Worm (Caenorhabditis elegans) whole organism, L1 larva: ENCODE measurements around the gene W02B3.4.

Source experiments
- C34B4.2 ChIP-seq: sonication (generic microtip); optimal IDR thresholded peaks from 2 replicates; lab custom pipeline; 2017; ENCODE audit warnings: mild to moderate bottlenecking, missing genetic modification characterization, missing compliant biosample characterization
- Y116A8C.19 ChIP-seq: sonication (generic microtip); optimal IDR thresholded peaks from 2 replicates; lab custom pipeline; 2016; ENCODE audit warnings: missing compliant biosample characterization, missing genetic modification characterization, borderline replicate concordance
- aly-2 ChIP-seq: fragments of 150-350 bp; optimal IDR thresholded peaks from 2 replicates; lab custom pipeline; 2014; ENCODE audit warnings: missing biosample characterization, missing genetic modification characterization
- blmp-1 ChIP-seq: fragments of 150-350 bp; optimal IDR thresholded peaks from 2 replicates; lab custom pipeline; 2014; ENCODE audit warnings: missing biosample characterization, missing genetic modification characterization
- ceh-90 ChIP-seq: sonication (generic microtip); optimal IDR thresholded peaks from 2 replicates; lab custom pipeline; 2016; ENCODE audit warnings: missing genetic modification characterization, missing compliant biosample characterization
- ces-1 ChIP-seq: fragments of 150-350 bp; optimal IDR thresholded peaks from 2 replicates; lab custom pipeline; 2014; ENCODE audit warnings: missing biosample characterization, missing genetic modification reagents, missing genetic modification characterization
- efl-1 ChIP-seq, 4 experiments: fragments of 150-350 bp; optimal IDR thresholded peaks in 3 of 4; peaks in 1 of 4; 1 replicate in 1 of 4; 2 replicates in 3 of 4; lab custom pipeline; 2014; ENCODE audit warnings: missing biosample characterization in 2 of 4, missing genetic modification characterization in 2 of 4, missing genetic modification reagents in 2 of 4
- elt-2 ChIP-seq: sonication (generic microtip); optimal IDR thresholded peaks from 2 replicates; lab custom pipeline; 2016; ENCODE audit warnings: missing genetic modification characterization, mild to moderate bottlenecking, inconsistent platforms, missing compliant biosample characterization, missing genetic modification reagents
- elt-3 ChIP-seq, 6 experiments: fragments of 150-350 bp in 1 of 6; sonication (generic microtip); optimal IDR thresholded peaks; 2 replicates each; lab custom pipeline; 2017 to 2018; ENCODE audit warnings: missing biosample characterization in 6 of 6, missing genetic modification characterization in 6 of 6, inconsistent platforms in 1 of 6
- hlh-4 ChIP-seq: sonication (generic microtip); optimal IDR thresholded peaks from 2 replicates; lab custom pipeline; 2016; ENCODE audit warnings: mild to moderate bottlenecking, missing genetic modification characterization, missing compliant biosample characterization
- lin-13 ChIP-seq: fragments of 150-350 bp; optimal IDR thresholded peaks from 2 replicates; lab custom pipeline; 2014; ENCODE audit warnings: missing biosample characterization, missing genetic modification reagents, missing genetic modification characterization
- lin-14 ChIP-seq: fragments of 200-800 bp; sonication (Bioruptor generic); optimal IDR thresholded peaks from 2 replicates; lab custom pipeline; 2018; ENCODE audit warnings: mild to moderate bottlenecking, missing genetic modification characterization, moderate library complexity, missing compliant biosample characterization
- lin-35 ChIP-seq, 2 experiments: fragments of 150-350 bp; optimal IDR thresholded peaks; 2 replicates each; lab custom pipeline; 2014; ENCODE audit warnings: missing biosample characterization in 2 of 2, missing genetic modification characterization in 2 of 2, missing genetic modification reagents in 2 of 2
- lir-3 ChIP-seq: sonication (generic microtip); optimal IDR thresholded peaks from 2 replicates; lab custom pipeline; 2016; ENCODE audit warnings: mild to moderate bottlenecking, missing genetic modification characterization, moderate library complexity, missing compliant biosample characterization; ENCODE audit not compliant: poor library complexity
- mdl-1 ChIP-seq, 2 experiments: fragments of 150-350 bp; optimal IDR thresholded peaks; 2 replicates each; lab custom pipeline; 2014 to 2017; ENCODE audit warnings: missing biosample characterization in 2 of 2, missing genetic modification characterization in 2 of 2, inconsistent platforms in 1 of 2
- mep-1 ChIP-seq: fragments of 150-350 bp; optimal IDR thresholded peaks from 2 replicates; lab custom pipeline; 2014; ENCODE audit warnings: missing biosample characterization, missing genetic modification characterization
- nhr-20 ChIP-seq: sonication (generic microtip); optimal IDR thresholded peaks from 2 replicates; lab custom pipeline; 2016; ENCODE audit warnings: mild to moderate bottlenecking, missing genetic modification characterization, missing compliant biosample characterization
- nhr-237 ChIP-seq: fragments of 150-350 bp; optimal IDR thresholded peaks from 2 replicates; lab custom pipeline; 2014; ENCODE audit warnings: missing biosample characterization, missing genetic modification characterization
- nhr-71 ChIP-seq: sonication (generic microtip); optimal IDR thresholded peaks from 2 replicates; lab custom pipeline; 2016; ENCODE audit warnings: mild to moderate bottlenecking, missing genetic modification characterization, moderate library complexity, missing compliant biosample characterization
- nhr-77 ChIP-seq: fragments of 150-350 bp; optimal IDR thresholded peaks from 2 replicates; lab custom pipeline; 2014; ENCODE audit warnings: missing biosample characterization, missing genetic modification characterization
- nhr-84 ChIP-seq: sonication (generic microtip); optimal IDR thresholded peaks from 2 replicates; lab custom pipeline; 2017; ENCODE audit warnings: missing biosample characterization, missing genetic modification characterization
- nhr-85 ChIP-seq: sonication (generic microtip); peaks from one replicate; lab custom pipeline; 2016; ENCODE audit warnings: missing genetic modification characterization, inconsistent platforms, missing compliant biosample characterization
- nhr-90 ChIP-seq: sonication (generic microtip); optimal IDR thresholded peaks from 2 replicates; lab custom pipeline; 2016; ENCODE audit warnings: mild to moderate bottlenecking, missing genetic modification characterization, missing compliant biosample characterization; ENCODE audit not compliant: poor library complexity
- pag-3 ChIP-seq: sonication (generic microtip); optimal IDR thresholded peaks from 2 replicates; lab custom pipeline; 2017; ENCODE audit warnings: missing genetic modification characterization, mild to moderate bottlenecking, missing compliant biosample characterization, antibody characterized with exemption, borderline replicate concordance; ENCODE audit not compliant: insufficient read depth
- skn-1 ChIP-seq: fragments of 150-350 bp; optimal IDR thresholded peaks from 2 replicates; lab custom pipeline; 2014; ENCODE audit warnings: missing biosample characterization, missing genetic modification characterization
- snu-23 ChIP-seq: sonication (generic microtip); optimal IDR thresholded peaks from 2 replicates; lab custom pipeline; 2016; ENCODE audit warnings: missing genetic modification characterization, missing compliant biosample characterization
- sptf-1 ChIP-seq: fragments of 150-350 bp; optimal IDR thresholded peaks from 2 replicates; lab custom pipeline; 2014; ENCODE audit warnings: missing biosample characterization, missing genetic modification characterization
- tbx-2 ChIP-seq: sonication (generic microtip); optimal IDR thresholded peaks from 2 replicates; lab custom pipeline; 2016; ENCODE audit warnings: missing genetic modification characterization, missing compliant biosample characterization
- unc-130 ChIP-seq: fragments of 150-350 bp; optimal IDR thresholded peaks from 2 replicates; lab custom pipeline; 2017; ENCODE audit warnings: missing biosample characterization, missing genetic modification characterization, inconsistent platforms
- unc-62 ChIP-seq: fragments of 150-350 bp; optimal IDR thresholded peaks from 2 replicates; lab custom pipeline; 2014; ENCODE audit warnings: missing biosample characterization, missing genetic modification reagents, missing genetic modification characterization
- vab-15 ChIP-seq: sonication (generic microtip); optimal IDR thresholded peaks from 2 replicates; lab custom pipeline; 2017; ENCODE audit warnings: missing genotype, mild to moderate bottlenecking, missing genetic modification characterization, missing compliant biosample characterization
- ztf-11 ChIP-seq, 2 experiments: sonication (generic microtip); optimal IDR thresholded peaks; 2 replicates each; lab custom pipeline; 2016 to 2017; ENCODE audit warnings: missing genetic modification characterization in 2 of 2, missing biosample characterization in 1 of 2, missing compliant biosample characterization in 1 of 2
- ztf-4 ChIP-seq: fragments of 150-350 bp; optimal IDR thresholded peaks from 2 replicates; lab custom pipeline; 2014; ENCODE audit warnings: missing biosample characterization, missing genetic modification characterization

The W02B3.4 gene

DNA sequence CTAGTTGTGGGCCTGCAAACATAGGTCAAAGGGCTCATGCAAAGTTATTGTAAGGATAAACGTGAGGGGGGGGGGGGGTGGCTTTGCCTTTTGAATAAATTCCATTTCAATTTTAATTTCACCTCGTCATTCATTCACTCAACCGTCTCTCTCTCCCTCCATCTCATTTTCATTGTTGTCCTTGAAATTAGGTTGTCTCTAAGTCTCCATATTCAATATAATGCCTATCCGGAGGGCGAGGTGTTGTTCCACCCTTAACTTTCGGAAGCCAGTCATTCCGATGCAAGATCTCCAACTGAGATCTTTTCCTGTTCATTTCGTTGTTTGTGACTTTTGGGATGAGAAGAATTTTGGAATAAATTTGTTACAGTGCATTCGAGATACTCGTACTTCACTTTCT, 26.0 kb downstream of the W02B3.4 start:
- no peak for TF ChIP-seq nhr-77 (tag; lab: Kevin White, UChicago)
- peak; percentile 65 for TF ChIP-seq mep-1 (tag; lab: Kevin White, UChicago)
- peak; percentile 77 for TF ChIP-seq lin-14 (GFP tag; lab: Kevin White, UChicago)
- peak; percentile 76 for TF ChIP-seq nhr-85 (tag; lab: Kevin White, UChicago)
- TF ChIP-seq nhr-20 (tag; lab: Kevin White, UChicago): peak; percentile 4
- TF ChIP-seq blmp-1 (tag; lab: Kevin White, UChicago): peak; percentile 95

ce11 chrIII:656660-657059, 26.6 kb downstream of the W02B3.4 start:
- TF ChIP-seq mep-1 (tag; lab: Kevin White, UChicago) (peak; percentile 15), tbx-2 (tag; lab: Kevin White, UChicago) (no peak), nhr-237 (tag; lab: Kevin White, UChicago) (no peak), snu-23 (peak; percentile 9), blmp-1 (tag; lab: Kevin White, UChicago) (peak; percentile 85), elt-3 (tag; optimal IDR thresholded peaks at IDR 0.05; lab: Kevin White, UChicago) (peak in 1 of 6 experiments; percentile 60), nhr-20 (tag; lab: Kevin White, UChicago) (peak; percentile 4), lin-14 (GFP tag; lab: Kevin White, UChicago) (peak; percentile 45), C34B4.2 (tag; lab: Kevin White, UChicago) (no peak), nhr-85 (tag; lab: Kevin White, UChicago) (peak; percentile 77)
- TF ChIP-seq, all 84 proteins: peak for 7

DNA sequence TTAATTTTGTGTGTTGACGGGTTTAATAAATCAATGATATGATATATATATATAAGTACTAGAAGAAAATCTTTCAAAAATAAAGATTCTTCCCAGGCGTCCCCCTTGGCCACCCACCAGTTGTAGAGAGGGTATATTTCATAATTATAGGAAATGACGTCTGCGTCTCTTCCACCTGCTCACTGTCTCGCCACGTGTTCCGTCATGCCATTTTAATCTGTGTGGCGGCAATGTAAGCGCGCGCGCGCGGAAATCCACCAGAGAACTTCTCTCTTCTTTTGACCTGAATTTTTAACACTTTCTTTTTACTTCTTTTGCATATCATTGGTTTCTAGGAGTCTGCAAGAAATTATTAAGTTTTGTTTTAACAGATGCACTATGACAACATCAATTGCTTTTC, 28.9 kb downstream of the W02B3.4 start:
- TF ChIP-seq sptf-1 (tag; lab: Kevin White, UChicago) (no peak), lin-35 (GFP tag; optimal IDR thresholded peaks at IDR 0.05; lab: Kevin White, UChicago) (no peak), unc-130 (tag; lab: Kevin White, UChicago) (no peak), ztf-11 (tag; optimal IDR thresholded peaks at IDR 0.05; lab: Kevin White, UChicago) (no peak), nhr-71 (tag; lab: Kevin White, UChicago) (no peak), elt-2 (tag; lab: Kevin White, UChicago) (no peak), snu-23 (no peak), ceh-90 (tag; lab: Kevin White, UChicago) (no peak), nhr-84 (tag; lab: Kevin White, UChicago) (no peak), Y116A8C.19 (no peak), ces-1 (GFP tag; lab: Kevin White, UChicago) (no peak), efl-1 (optimal IDR thresholded peaks at IDR 0.05; lab: Kevin White, UChicago) (no peak), efl-1 (GFP tag; optimal IDR thresholded peaks at IDR 0.05 in 1 of 2; lab: Kevin White, UChicago) (peak in 1 of 2 experiments; percentile 28), pag-3 (no peak), nhr-90 (tag; lab: Kevin White, UChicago) (no peak), lir-3 (tag; lab: Kevin White, UChicago) (no peak), skn-1 (tag; lab: Kevin White, UChicago) (peak; percentile 21), unc-62 (GFP tag; lab: Kevin White, UChicago) (no peak), ztf-4 (tag; lab: Kevin White, UChicago) (no peak), lin-13 (no peak), blmp-1 (tag; lab: Kevin White, UChicago) (peak; percentile 68), nhr-237 (tag; lab: Kevin White, UChicago) (no peak), vab-15 (no peak), hlh-4 (tag; lab: Kevin White, UChicago) (no peak), mdl-1 (tag; optimal IDR thresholded peaks at IDR 0.05; lab: Kevin White, UChicago) (no peak)

DNA sequence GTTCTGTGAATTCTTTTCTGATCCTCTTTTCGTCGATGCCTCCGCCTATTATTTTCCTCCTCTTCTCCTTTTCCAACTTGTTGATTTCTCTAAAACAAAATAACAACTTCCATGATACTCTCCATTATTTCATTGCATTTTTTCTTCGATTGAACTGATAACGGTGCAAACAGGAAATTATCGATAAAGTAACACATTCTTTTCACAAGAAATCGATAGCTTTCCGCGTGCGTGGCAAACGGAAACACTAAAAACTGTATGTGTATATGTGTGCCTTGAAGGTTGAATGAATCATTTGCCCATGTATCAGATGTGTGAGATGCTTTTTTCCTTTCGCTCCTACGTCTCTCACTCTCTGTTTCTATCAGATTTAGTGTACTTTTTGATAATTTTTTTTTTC, 31.6 kb downstream of the W02B3.4 start:
- TF ChIP-seq lin-35 (GFP tag; optimal IDR thresholded peaks at IDR 0.05; lab: Kevin White, UChicago) (peak in 1 of 2 experiments; percentile 15), nhr-85 (tag; lab: Kevin White, UChicago) (peak; percentile 43), elt-2 (tag; lab: Kevin White, UChicago) (peak; percentile 44), efl-1 (optimal IDR thresholded peaks at IDR 0.05; lab: Kevin White, UChicago) (no peak), efl-1 (GFP tag; optimal IDR thresholded peaks at IDR 0.05 in 1 of 2; lab: Kevin White, UChicago) (peak in 1 of 2 experiments; percentile 3), nhr-90 (tag; lab: Kevin White, UChicago) (peak; percentile 2), lin-14 (GFP tag; lab: Kevin White, UChicago) (peak; percentile 42), aly-2 (no peak), mep-1 (tag; lab: Kevin White, UChicago) (no peak)
- TF ChIP-seq, all 84 proteins: peak for 6
